Fruit fly (Drosophila melanogaster) whole organism, prepupa: ENCODE data around the gene Vha16-3.

ENCODE experiments used
- CG6854 ChIP-seq: fragments of 200-800 bp; sonication (Bioruptor generic); optimal IDR thresholded peaks from 2 replicates; lab custom pipeline; 2017; ENCODE audit warnings: missing biosample characterization, mild to moderate bottlenecking, missing genetic modification characterization
- Eip75B ChIP-seq: fragments of 200-800 bp; sonication (Bioruptor generic); optimal IDR thresholded peaks from 3 replicates; lab custom pipeline; 2016; ENCODE audit warnings: missing biosample characterization, missing genetic modification characterization
- Eip78C ChIP-seq: fragments of 200-800 bp; sonication (Bioruptor generic); peaks from one replicate; lab custom pipeline; 2016; ENCODE audit warnings: missing biosample characterization, missing genetic modification characterization
- Ets96B ChIP-seq: fragments of 200-800 bp; optimal IDR thresholded peaks from 2 replicates; lab custom pipeline; 2019; ENCODE audit warnings: missing biosample characterization, mild to moderate bottlenecking, missing genetic modification characterization, moderate library complexity
- net ChIP-seq: fragments of 200-800 bp; sonication (Bioruptor generic); optimal IDR thresholded peaks from 3 replicates; lab custom pipeline; 2016; ENCODE audit warnings: missing biosample characterization, missing genetic modification characterization

dm6 chr3L:11465371-11465914, 7.6 kb upstream of the Vha16-3 start, which contains the start of gene Fum3:
- no peak for TF ChIP-seq net (GFP tag; lab: Kevin White, UChicago)
- TF ChIP-seq CG6854 (GFP tag; lab: Kevin White, UChicago), result no peak
- TF ChIP-seq Eip75B (GFP tag; lab: Kevin White, UChicago), result no peak
- no peak for TF ChIP-seq Ets96B (tag; lab: Kevin White, UChicago)
- no peak for TF ChIP-seq Eip78C (GFP tag; lab: Kevin White, UChicago)
